Worm (Caenorhabditis elegans) whole organism, young adult: Measurements from ENCODE around the gene gadr-3.

Experiments used
- F23B12.7 ChIP-seq: sonication (generic microtip); optimal IDR thresholded peaks from 2 replicates; lab custom pipeline; 2017; ENCODE audit warnings: missing genetic modification characterization, mild to moderate bottlenecking, missing compliant biosample characterization, antibody characterized with exemption, moderate library complexity; ENCODE audit not compliant: insufficient read depth
- athp-1 ChIP-seq: sonication (generic microtip); optimal IDR thresholded peaks from 2 replicates; lab custom pipeline; 2017; ENCODE audit warnings: mild to moderate bottlenecking, missing genetic modification characterization, missing compliant biosample characterization
- die-1 ChIP-seq: sonication (generic microtip); optimal IDR thresholded peaks from 2 replicates; lab custom pipeline; 2016; ENCODE audit warnings: missing genotype, mild to moderate bottlenecking, missing genetic modification characterization, missing compliant biosample characterization
- gei-17 ChIP-seq: fragments of 200-800 bp; sonication (Bioruptor generic); optimal IDR thresholded peaks from 2 replicates; lab custom pipeline; 2018; ENCODE audit warnings: mild to moderate bottlenecking, missing genetic modification characterization, missing compliant biosample characterization
- lsl-1 ChIP-seq: fragments of 200-800 bp; sonication (Bioruptor generic); optimal IDR thresholded peaks from 2 replicates; lab custom pipeline; 2018; ENCODE audit warnings: mild to moderate bottlenecking, missing genetic modification characterization, moderate library complexity, missing compliant biosample characterization
- madf-8 ChIP-seq: fragments of 200-800 bp; sonication (Bioruptor generic); conservative IDR thresholded peaks from 2 replicates; pipeline ENCODE4 v1.3.6; 2022; ENCODE audit warnings: missing genetic modification reagents, missing genetic modification characterization, missing compliant biosample characterization
- nfya-1 ChIP-seq: sonication (generic microtip); optimal IDR thresholded peaks from 2 replicates; lab custom pipeline; 2017; ENCODE audit warnings: antibody characterized with exemption, missing compliant biosample characterization, missing genetic modification characterization, borderline replicate concordance; ENCODE audit not compliant: insufficient read depth
- nhr-179 ChIP-seq: sonication (generic microtip); optimal IDR thresholded peaks from 2 replicates; lab custom pipeline; 2016; ENCODE audit warnings: mild to moderate bottlenecking, missing genetic modification characterization, missing compliant biosample characterization
- sptf-2 ChIP-seq: fragments of 200-800 bp; sonication (Bioruptor generic); optimal IDR thresholded peaks from 2 replicates; lab custom pipeline; 2018; ENCODE audit warnings: mild to moderate bottlenecking, missing genetic modification characterization, missing compliant biosample characterization
- unc-62 ChIP-seq: fragments of 150-350 bp; optimal IDR thresholded peaks from 2 replicates; lab custom pipeline; 2014; ENCODE audit warnings: missing biosample characterization, missing genetic modification reagents, missing genetic modification characterization
- ztf-18 ChIP-seq: sonication (generic microtip); optimal IDR thresholded peaks from 2 replicates; lab custom pipeline; 2016; ENCODE audit warnings: missing genotype, mild to moderate bottlenecking, missing genetic modification characterization, missing compliant biosample characterization

- TF ChIP-seq ztf-18 = no peak
- TF ChIP-seq unc-62 (GFP tag; lab: Kevin White, UChicago) = no peak
- no peak for TF ChIP-seq F23B12.7 (tag; lab: Kevin White, UChicago)
- TF ChIP-seq nfya-1 (tag; lab: Kevin White, UChicago) = no peak
- no peak for TF ChIP-seq nhr-179 (tag; lab: Kevin White, UChicago)
- TF ChIP-seq gei-17 (GFP tag; lab: Kevin White, UChicago) = no peak
- no peak for TF ChIP-seq sptf-2 (GFP tag; lab: Kevin White, UChicago)
- TF ChIP-seq madf-8 (GFP tag; lab: Robert Waterston, UW) = no peak
- TF ChIP-seq die-1 (tag; lab: Kevin White, UChicago) = no peak
- TF ChIP-seq lsl-1 = no peak
- no peak for TF ChIP-seq athp-1 (tag; lab: Kevin White, UChicago)
Measured at ce11 chrIII:6312244-6312643, 26.5 kb upstream of the gadr-3 start.
